Fruit fly (Drosophila melanogaster) whole organism: ENCODE results near the gene CG34280.

Source experiments
- Dll ChIP-seq: fragments of >200 bp; optimal IDR thresholded peaks from 2 replicates; lab custom pipeline; 2017
- EcR ChIP-seq, 2 experiments: fragments of >200 bp; optimal IDR thresholded peaks; 2 replicates each; lab custom pipeline; 2017; ENCODE audit warnings: missing biosample characterization in 2 of 2, missing genetic modification characterization in 2 of 2, missing genetic modification reagents in 2 of 2
- pan ChIP-seq: fragments of >200 bp; optimal IDR thresholded peaks from 2 replicates; lab custom pipeline; 2017
- psq ChIP-seq: fragments of >200 bp; optimal IDR thresholded peaks from 2 replicates; lab custom pipeline; 2017
- usp ChIP-seq: fragments of >200 bp; optimal IDR thresholded peaks from 2 replicates; lab custom pipeline; 2017; ENCODE audit warnings: missing biosample characterization, missing genetic modification characterization, mixed read lengths

DNA sequence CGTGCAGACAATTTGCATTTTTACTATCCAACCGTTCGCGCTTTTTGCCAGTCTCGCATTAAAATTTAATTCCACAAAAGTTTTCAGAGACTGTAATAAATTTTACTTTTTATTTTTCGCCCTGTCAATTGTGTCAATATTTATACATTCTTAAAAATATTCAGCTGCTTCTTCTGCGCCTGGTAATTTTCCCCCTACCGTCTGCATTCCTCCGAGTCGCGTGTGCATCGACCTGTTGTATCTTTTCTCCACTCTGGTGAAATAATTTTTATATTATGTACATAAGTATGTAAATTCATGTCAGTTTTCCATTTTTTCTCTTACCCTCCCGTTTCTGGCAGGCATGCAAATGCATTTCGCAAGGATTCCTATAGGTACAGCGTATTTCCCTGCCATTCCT is 330 bp downstream of the CG34280 start, which contains the start of gene CG34279:
- TF ChIP-seq pan (lab: Kevin White, UChicago) (no peak), EcR (GFP tag; optimal IDR thresholded peaks at IDR 0.05; lab: Kevin White, UChicago) (no peak), Dll (lab: Kevin White, UChicago) (no peak), psq (no peak), usp (no peak)
